Worm (Caenorhabditis elegans): ENCODE results near the gene pigb-1.

The pigb-1 gene

ce11 chrII:4949380-4949950 is 43.4 kb downstream of the pigb-1 start, which contains the start of the genes try-1 and zyg-12 (continued):
- TF ChIP-seq ceh-40 (GFP tag; IDR thresholded peaks at IDR 0.05) (no peak), madf-8 (GFP tag; conservative IDR thresholded peaks at IDR 0.05) (peak; percentile 51), ekl-4 (GFP tag; IDR thresholded peaks at IDR 0.05) (no peak)

DNA sequence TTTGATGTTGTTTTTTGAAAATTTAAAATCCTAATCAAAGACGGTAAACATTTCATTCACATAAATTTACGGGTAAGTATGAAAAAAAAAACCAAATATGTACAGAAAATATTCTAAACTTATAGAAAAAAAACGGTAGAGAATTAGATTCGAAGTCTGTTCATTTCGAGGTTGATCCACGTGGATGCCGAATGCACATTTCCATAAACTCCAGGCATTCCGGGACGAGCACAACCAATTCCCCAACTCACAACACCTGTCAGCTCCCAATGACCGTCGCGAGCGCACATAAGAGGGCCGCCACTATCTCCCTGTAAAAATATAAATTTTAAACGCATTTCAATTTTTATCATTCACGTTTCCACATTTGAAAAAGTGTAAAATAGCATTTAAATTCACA is 44.8 kb downstream of the pigb-1 start:
- TF ChIP-seq egl-18 (GFP tag; IDR thresholded peaks at IDR 0.05): 0 out of 2 replicates have a peak, but pooled peaks have one; percentile 54
- no peak for TF ChIP-seq F22D6.2 (tag; optimal IDR thresholded peaks at IDR 0.05)
- no peak for TF ChIP-seq ceh-100 (GFP tag; IDR thresholded peaks at IDR 0.05)
- 0 out of 2 replicates have a peak, but pooled peaks have one; percentile 10 for TF ChIP-seq nfyb-1 (GFP tag; IDR thresholded peaks at IDR 0.05)
- peak; percentile 13 for TF ChIP-seq hrde-1 (tag; optimal IDR thresholded peaks at IDR 0.05; ENCODE audit: borderline replicate concordance)
- TF ChIP-seq repo-1 (tag; optimal IDR thresholded peaks at IDR 0.05): peak; percentile 63
- peak; percentile 46 for TF ChIP-seq snpc-3.4 (tag; optimal IDR thresholded peaks at IDR 0.05)
- peak; percentile 52; the same call in 1 of the 2 replicates for TF ChIP-seq C17E4.6 (GFP tag; IDR thresholded peaks at IDR 0.05)
- no peak for TF ChIP-seq ceh-91 (GFP tag; IDR thresholded peaks at IDR 0.05)
- TF ChIP-seq hmg-1.2 (GFP tag; IDR thresholded peaks at IDR 0.05): peak; percentile 4; the same call in 1 of the 2 replicates
- TF ChIP-seq B0336.3 (GFP tag; IDR thresholded peaks at IDR 0.05): peak; percentile 62; the same call in 1 of the 2 replicates
- TF ChIP-seq madf-6 (GFP tag; IDR thresholded peaks at IDR 0.05): peak; percentile 43
- TF ChIP-seq F52B5.7 (tag; optimal IDR thresholded peaks at IDR 0.05): no peak
- TF ChIP-seq ekl-4 (GFP tag; IDR thresholded peaks at IDR 0.05): 0 out of 2 replicates have a peak, but pooled peaks have one; percentile 17
- 0 out of 2 replicates have a peak, but pooled peaks have one; percentile 47 for TF ChIP-seq Y53G8AR.9 (GFP tag; conservative IDR thresholded peaks at IDR 0.05)
- TF ChIP-seq rcor-1 (GFP tag; IDR thresholded peaks at IDR 0.05): no peak

DNA sequence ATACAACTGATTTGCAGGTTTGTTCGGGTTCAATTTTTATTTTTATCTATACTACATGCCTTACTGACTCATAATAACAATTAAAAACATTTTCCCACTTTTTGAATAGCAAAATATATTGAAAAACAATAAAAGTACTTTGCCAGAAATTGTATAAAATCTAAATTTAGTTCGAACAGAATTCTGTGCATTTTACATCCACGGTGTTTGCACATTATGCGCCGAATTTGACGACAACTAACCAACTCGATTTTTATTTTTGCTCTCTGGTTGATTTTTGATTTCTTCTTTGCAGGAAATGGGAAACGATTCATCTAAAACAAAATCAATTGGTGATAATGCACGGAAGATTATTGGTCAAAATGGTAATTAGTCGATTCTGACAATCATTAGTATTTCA is 46.1 kb downstream of the pigb-1 start:
- TF ChIP-seq ZK185.1 (tag; optimal IDR thresholded peaks at IDR 0.05; ENCODE audit: poor library complexity, severe bottlenecking): peak; percentile 23
- no peak for TF ChIP-seq sea-2 (GFP tag; IDR thresholded peaks at IDR 0.05)
- no peak for TF ChIP-seq F22D6.2 (tag; optimal IDR thresholded peaks at IDR 0.05)
- no peak for TF ChIP-seq B0336.3 (GFP tag; IDR thresholded peaks at IDR 0.05)
- no peak for TF ChIP-seq ets-4 (GFP tag; optimal IDR thresholded peaks at IDR 0.05)

ce11 chrII:4945695-4946094 is 47.2 kb downstream of the pigb-1 start, which contains the start of the genes gldi-11 and ZK546.2:
gldi-11 (minus strand) TSS chrII:4945789.
ZK546.2 (plus strand) TSS chrII:4946027.
- TF ChIP-seq attf-3 (GFP tag; conservative IDR thresholded peaks at IDR 0.05) (peak; percentile 82), dox-1 (GFP tag; IDR thresholded peaks at IDR 0.05) (no peak), bed-1 (GFP tag; IDR thresholded peaks at IDR 0.05) (no peak)

DNA sequence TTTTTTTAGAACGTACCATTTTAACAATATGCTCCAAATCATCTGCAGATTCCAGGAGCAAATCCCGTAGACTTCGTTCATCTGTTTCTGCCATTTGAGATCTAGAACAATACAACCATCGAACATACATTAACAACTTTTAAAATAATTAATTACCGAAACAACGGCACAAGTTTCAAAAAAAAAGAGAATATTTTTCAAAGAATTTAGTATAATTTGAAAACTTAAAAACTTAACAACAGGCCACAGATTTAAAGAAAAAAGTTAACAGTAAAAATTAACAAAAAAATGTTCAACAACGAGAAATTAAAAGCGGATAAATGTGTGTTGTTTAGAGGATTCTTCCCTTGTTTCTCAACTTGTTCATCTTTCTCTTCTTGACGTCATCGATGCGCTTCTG is 49.0 kb downstream of the pigb-1 start, which contains the start of gene mdt-4:
mdt-4 (minus strand) TSS at position 101 of the 400 bp plus-strand sequence.
- TF ChIP-seq ztf-18 (tag; optimal IDR thresholded peaks at IDR 0.05): no peak
- TF ChIP-seq C06A6.2 (GFP tag; conservative IDR thresholded peaks at IDR 0.05): no peak
- no peak for TF ChIP-seq rec-8 (tag; optimal IDR thresholded peaks at IDR 0.05)
- TF ChIP-seq cebp-2 (GFP tag; IDR thresholded peaks at IDR 0.05): no peak
- TF ChIP-seq rpc-1 (optimal IDR thresholded peaks at IDR 0.05): no peak
- TF ChIP-seq rpc-1 (tag; optimal IDR thresholded peaks at IDR 0.05): no peak
- TF ChIP-seq F33H1.4 (GFP tag; IDR thresholded peaks at IDR 0.05): no peak
- no peak for TF ChIP-seq ZK185.1 (tag; optimal IDR thresholded peaks at IDR 0.05; ENCODE audit: poor library complexity, severe bottlenecking)
- TF ChIP-seq tbx-9 (tag; optimal IDR thresholded peaks at IDR 0.05; ENCODE audit: borderline replicate concordance): no peak
- TF ChIP-seq repo-1 (tag; optimal IDR thresholded peaks at IDR 0.05): no peak
- TF ChIP-seq tbp1 (GFP tag; optimal IDR thresholded peaks at IDR 0.05): no peak
- no peak for TF ChIP-seq snpc-1.3 (tag; optimal IDR thresholded peaks at IDR 0.05; ENCODE audit: insufficient read depth)
- TF ChIP-seq nhr-120 (GFP tag; IDR thresholded peaks at IDR 0.05): no peak
- no peak for TF ChIP-seq lin-54 (GFP tag; optimal IDR thresholded peaks at IDR 0.05)
- TF ChIP-seq attf-6 (GFP tag; IDR thresholded peaks at IDR 0.05): no peak
- no peak for TF ChIP-seq madf-6 (GFP tag; IDR thresholded peaks at IDR 0.05)

Data from whole organism, young adult.